Fruit fly (Drosophila melanogaster) whole organism, adult: ENCODE measurements around the gene Nepl12.
A peak's percentile ranks its signal among the peaks of the same experiment; 100 is the strongest.

Source experiments
- Mnt ChIP-seq: fragments of 200-800 bp; sonication (Bioruptor generic); optimal IDR thresholded peaks from 2 replicates; lab custom pipeline; 2016; ENCODE audit warnings: missing biosample characterization, mild to moderate bottlenecking, missing genetic modification characterization
- cnc ChIP-seq, 2 experiments: fragments of >200 bp; optimal IDR thresholded peaks; 2 replicates each; lab custom pipeline; 2017

- peak; percentile 1 for TF ChIP-seq Mnt (GFP tag; lab: Kevin White, UChicago)
- TF ChIP-seq cnc (optimal IDR thresholded peaks at IDR 0.05; lab: Kevin White, UChicago) = no peak
Observed at dm6 chr3R:9702567-9702966, 27.2 kb downstream of the Nepl12 start.
